Worm (Caenorhabditis elegans): ENCODE data around the gene T28D9.11.

Gene T28D9.11

ce11 chrII:6501420-6501819, 9.6 kb upstream of the T28D9.11 start, which contains the start of gene R05G9.3:
Gene R05G9.3 (minus strand): TSS chrII:6501520.
- TF ChIP-seq pat-9 (tag; optimal IDR thresholded peaks at IDR 0.05) (no peak), hlh-6 (tag; optimal IDR thresholded peaks at IDR 0.05) (no peak), elt-2 (tag; optimal IDR thresholded peaks at IDR 0.05) (no peak), sox-2 (GFP tag; IDR thresholded peaks at IDR 0.05) (no peak), ceh-22 (tag; optimal IDR thresholded peaks at IDR 0.05) (no peak), mec-3 (tag; optimal IDR thresholded peaks at IDR 0.05; ENCODE audit: borderline replicate concordance) (no peak)

- TF ChIP-seq ceh-9 (tag; optimal IDR thresholded peaks at IDR 0.05): no peak
Observed at ce11 chrII:6500161-6500560, 8.4 kb upstream of the T28D9.11 start, which contains the start of gene R05G9.5. Gene R05G9.5 (minus strand): TSS chrII:6500261.

DNA sequence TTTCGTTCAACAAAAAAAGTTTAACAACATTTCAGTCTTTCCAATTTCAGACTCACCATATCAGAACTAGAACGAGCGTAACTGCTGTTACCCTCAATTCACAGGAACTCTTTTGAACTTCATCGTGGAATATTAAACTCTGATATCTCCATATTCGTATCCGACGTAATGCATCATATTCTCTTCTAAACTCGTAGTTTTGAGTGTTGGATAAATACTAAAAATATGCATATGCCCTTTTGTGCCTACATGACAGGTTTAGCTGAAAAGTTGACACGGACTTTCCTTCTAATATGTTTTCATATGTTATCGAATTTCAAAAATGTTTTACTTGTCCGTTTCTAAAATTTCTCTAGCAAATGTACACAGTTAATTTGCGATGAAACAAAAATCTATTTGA, 7.3 kb upstream of the T28D9.11 start, which contains the start of gene twk-49:
Gene twk-49 (minus strand): TSS at position 101 of the 400 bp plus-strand sequence.
- no peak for TF ChIP-seq ets-4 (tag; optimal IDR thresholded peaks at IDR 0.05)
- TF ChIP-seq elt-2 (tag; optimal IDR thresholded peaks at IDR 0.05): no peak
- TF ChIP-seq ceh-48 (tag; optimal IDR thresholded peaks at IDR 0.05): no peak
- no peak for TF ChIP-seq sox-4 (tag; optimal IDR thresholded peaks at IDR 0.05)
- no peak for TF ChIP-seq pqm-1 (tag; optimal IDR thresholded peaks at IDR 0.05)
- no peak for TF ChIP-seq lim-6 (tag; optimal IDR thresholded peaks at IDR 0.05)
- TF ChIP-seq unc-86 (tag; optimal IDR thresholded peaks at IDR 0.05): no peak
- TF ChIP-seq ceh-30 (tag; optimal IDR thresholded peaks at IDR 0.05): no peak
- no peak for TF ChIP-seq pat-9 (tag; optimal IDR thresholded peaks at IDR 0.05)
- no peak for TF ChIP-seq Y22D7AL.16 (tag; optimal IDR thresholded peaks at IDR 0.05)
- no peak for TF ChIP-seq K09A11.1 (tag; optimal IDR thresholded peaks at IDR 0.05; ENCODE audit: insufficient read depth)
- no peak for TF ChIP-seq ceh-6 (GFP tag; optimal IDR thresholded peaks at IDR 0.05)
- no peak for TF ChIP-seq C08G9.2 (tag; optimal IDR thresholded peaks at IDR 0.05)
- TF ChIP-seq npax-4 (tag; optimal IDR thresholded peaks at IDR 0.05): no peak
- no peak for TF ChIP-seq ceh-24 (tag; optimal IDR thresholded peaks at IDR 0.05)
- no peak for TF ChIP-seq ztf-16 (tag; optimal IDR thresholded peaks at IDR 0.05)
- no peak for TF ChIP-seq che-1 (tag; optimal IDR thresholded peaks at IDR 0.05)

DNA sequence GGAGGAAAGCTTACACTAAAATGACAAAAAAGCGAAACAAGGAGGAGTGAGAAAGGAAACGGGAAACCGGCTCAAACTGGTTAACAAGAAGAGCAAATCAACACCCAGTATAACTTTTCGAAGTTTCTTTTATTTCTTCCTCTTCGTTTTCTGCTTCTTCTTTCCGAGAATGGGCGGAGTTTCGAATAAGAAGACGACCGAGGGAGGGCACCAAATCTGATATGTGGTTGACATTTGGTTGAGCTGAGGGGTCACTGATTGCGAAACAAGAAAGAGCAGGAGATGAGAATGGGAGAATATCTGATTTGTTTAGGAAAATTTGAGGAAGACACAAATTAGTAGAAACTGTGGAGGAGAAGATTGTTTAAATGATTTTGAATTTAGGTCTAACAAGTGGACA, 6.8 kb upstream of the T28D9.11 start:
- TF ChIP-seq unc-42 (tag; optimal IDR thresholded peaks at IDR 0.05) (peak; percentile 55), Y22D7AL.16 (tag; optimal IDR thresholded peaks at IDR 0.05) (no peak), C08G9.2 (tag; optimal IDR thresholded peaks at IDR 0.05) (no peak)

DNA sequence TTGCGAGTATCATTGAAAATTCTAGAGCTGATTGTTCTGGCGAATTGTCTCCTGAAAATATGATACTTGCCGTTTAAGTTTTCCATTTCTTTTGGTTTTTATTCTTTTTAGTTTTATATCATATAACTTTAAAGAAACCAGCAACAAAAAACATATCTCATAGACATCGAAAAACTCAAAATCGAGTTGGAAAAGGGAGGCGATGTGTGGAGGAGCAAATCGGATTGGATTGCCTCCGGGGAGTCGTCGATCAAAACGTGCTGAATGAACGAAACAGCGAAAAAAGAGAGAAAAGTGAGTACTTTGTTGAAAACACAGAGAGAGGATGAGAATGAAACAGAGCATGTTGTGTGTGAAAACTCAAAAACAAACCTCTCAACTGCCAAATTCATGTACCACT, 5.3 kb upstream of the T28D9.11 start:
- TF ChIP-seq unc-42 (tag; optimal IDR thresholded peaks at IDR 0.05): peak; percentile 24
- TF ChIP-seq dve-1 (tag; optimal IDR thresholded peaks at IDR 0.05): no peak

- TF ChIP-seq ceh-30 (tag; optimal IDR thresholded peaks at IDR 0.05): no peak
- no peak for TF ChIP-seq ceh-34 (tag; optimal IDR thresholded peaks at IDR 0.05)
- no peak for TF ChIP-seq sdc-2 (tag; optimal IDR thresholded peaks at IDR 0.05)
- no peak for TF ChIP-seq rnt-1 (tag; optimal IDR thresholded peaks at IDR 0.05)
- TF ChIP-seq eyg-1 (tag; optimal IDR thresholded peaks at IDR 0.05): no peak
- TF ChIP-seq ceh-18 (tag; optimal IDR thresholded peaks at IDR 0.05): no peak
- no peak for TF ChIP-seq ceh-45 (GFP tag; IDR thresholded peaks at IDR 0.05)
- TF ChIP-seq hlh-15 (tag; optimal IDR thresholded peaks at IDR 0.05): no peak
- TF ChIP-seq ceh-2 (tag; optimal IDR thresholded peaks at IDR 0.05): no peak
Observed at ce11 chrII:6496496-6496895, 4.7 kb upstream of the T28D9.11 start.

Data from whole organism, late embryonic.